Fruit fly (Drosophila melanogaster): ENCODE data around the gene ATPsynCF6L.

Gene ATPsynCF6L

dm6 chr3L:5012033-5012432 is at the start of gene ATPsynCF6L:
Gene ATPsynCF6L, minus strand, starts transcription at chr3L:5012133.
- no peak for TF ChIP-seq insv (optimal IDR thresholded peaks at IDR 0.05)
- TF ChIP-seq psq (optimal IDR thresholded peaks at IDR 0.05) = no peak
- TF ChIP-seq ttk (optimal IDR thresholded peaks at IDR 0.05) = no peak
- no peak for TF ChIP-seq h (optimal IDR thresholded peaks at IDR 0.05)
- TF ChIP-seq Sin3A (optimal IDR thresholded peaks at IDR 0.05) = no peak
- no peak for TF ChIP-seq Myc (optimal IDR thresholded peaks at IDR 0.05)

- no peak for TF ChIP-seq Myc (optimal IDR thresholded peaks at IDR 0.05)
- TF ChIP-seq insv (optimal IDR thresholded peaks at IDR 0.05) = no peak
- TF ChIP-seq psq (optimal IDR thresholded peaks at IDR 0.05) = no peak
- TF ChIP-seq ttk (optimal IDR thresholded peaks at IDR 0.05) = no peak
- TF ChIP-seq Sin3A (optimal IDR thresholded peaks at IDR 0.05) = no peak
- no peak for TF ChIP-seq h (optimal IDR thresholded peaks at IDR 0.05)
Observed at dm6 chr3L:5017521-5017920, 5.6 kb upstream of the ATPsynCF6L start.

DNA sequence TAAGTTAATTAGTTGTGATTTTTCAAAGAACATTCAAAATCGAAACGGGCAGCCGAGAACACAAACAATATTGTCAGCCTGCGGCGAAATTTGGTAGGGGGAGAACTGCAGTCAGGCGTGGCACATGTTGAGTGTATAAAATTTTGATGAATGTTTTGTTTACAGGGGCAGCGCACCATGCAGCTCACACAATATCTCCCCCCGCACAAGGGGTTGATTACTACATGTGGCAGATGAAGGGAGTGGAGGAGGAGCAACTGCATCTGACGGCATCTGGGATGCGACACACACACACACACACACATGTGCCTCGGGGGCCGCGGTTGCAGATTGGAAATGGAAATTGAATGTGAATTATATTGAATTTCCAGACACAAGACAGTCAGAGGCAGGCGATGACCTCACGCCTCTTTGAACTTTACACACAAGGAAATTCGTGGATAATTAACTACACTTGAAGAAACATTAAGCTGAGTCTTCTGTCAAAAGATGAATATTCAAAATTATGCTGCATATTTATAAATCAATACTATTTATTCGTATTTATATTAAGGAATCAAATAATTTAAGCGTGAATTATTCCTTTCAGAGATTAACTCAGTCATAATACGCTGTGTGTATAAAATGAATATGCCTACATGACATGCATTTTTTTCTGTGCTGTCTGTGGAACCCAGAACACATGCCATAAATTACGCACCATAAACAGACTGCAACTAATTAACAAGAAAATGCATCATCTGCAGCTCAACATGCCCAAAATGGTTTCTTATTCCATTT is 12.3 kb downstream of the ATPsynCF6L start:
- TF ChIP-seq Myc (optimal IDR thresholded peaks at IDR 0.05) (no peak), ttk (optimal IDR thresholded peaks at IDR 0.05) (no peak), psq (optimal IDR thresholded peaks at IDR 0.05) (no peak), Sin3A (optimal IDR thresholded peaks at IDR 0.05) (no peak), insv (optimal IDR thresholded peaks at IDR 0.05) (no peak), h (optimal IDR thresholded peaks at IDR 0.05) (no peak)

DNA sequence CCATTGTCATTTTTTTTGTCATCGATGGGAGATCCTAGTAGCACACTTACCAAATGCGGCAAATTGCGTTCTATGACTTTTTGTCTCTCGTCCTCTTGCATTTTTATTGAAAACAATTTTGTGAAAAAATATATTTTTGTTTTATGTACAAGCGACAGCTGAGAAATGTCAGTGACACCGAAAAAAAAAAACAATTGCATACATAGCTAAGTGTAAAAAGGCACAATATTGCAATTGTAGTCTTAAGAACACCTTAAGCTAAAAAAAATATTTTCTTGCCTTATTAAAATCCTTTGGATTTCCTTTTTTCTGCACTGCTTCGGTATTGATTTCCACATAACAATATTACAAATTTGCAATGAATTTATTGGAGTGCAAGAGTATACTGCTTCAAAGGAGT is 15.2 kb downstream of the ATPsynCF6L start, which contains the start of gene t-Grip128:
TSS of gene t-Grip128 (minus strand) at position 101 of the 400 bp plus-strand sequence.
- TF ChIP-seq ttk (optimal IDR thresholded peaks at IDR 0.05) (no peak), Sin3A (optimal IDR thresholded peaks at IDR 0.05) (no peak), insv (optimal IDR thresholded peaks at IDR 0.05) (no peak), psq (optimal IDR thresholded peaks at IDR 0.05) (no peak), h (optimal IDR thresholded peaks at IDR 0.05) (no peak), Myc (optimal IDR thresholded peaks at IDR 0.05) (no peak)

dm6 chr3L:4992126-4992525 is 19.8 kb downstream of the ATPsynCF6L start:
- no peak for TF ChIP-seq insv (optimal IDR thresholded peaks at IDR 0.05)
- no peak for TF ChIP-seq h (optimal IDR thresholded peaks at IDR 0.05)
- TF ChIP-seq ttk (optimal IDR thresholded peaks at IDR 0.05) = no peak
- TF ChIP-seq Myc (optimal IDR thresholded peaks at IDR 0.05) = no peak
- TF ChIP-seq psq (optimal IDR thresholded peaks at IDR 0.05) = no peak
- TF ChIP-seq Sin3A (optimal IDR thresholded peaks at IDR 0.05) = no peak

dm6 chr3L:4980669-4981068 is 31.3 kb downstream of the ATPsynCF6L start, which contains the start of gene CG17030:
Gene CG17030, minus strand, starts transcription at chr3L:4980769.
- TF ChIP-seq psq (optimal IDR thresholded peaks at IDR 0.05) = no peak
- no peak for TF ChIP-seq Myc (optimal IDR thresholded peaks at IDR 0.05)
- TF ChIP-seq insv (optimal IDR thresholded peaks at IDR 0.05) = no peak
- no peak for TF ChIP-seq h (optimal IDR thresholded peaks at IDR 0.05)
- TF ChIP-seq Sin3A (optimal IDR thresholded peaks at IDR 0.05) = no peak
- no peak for TF ChIP-seq ttk (optimal IDR thresholded peaks at IDR 0.05)

DNA sequence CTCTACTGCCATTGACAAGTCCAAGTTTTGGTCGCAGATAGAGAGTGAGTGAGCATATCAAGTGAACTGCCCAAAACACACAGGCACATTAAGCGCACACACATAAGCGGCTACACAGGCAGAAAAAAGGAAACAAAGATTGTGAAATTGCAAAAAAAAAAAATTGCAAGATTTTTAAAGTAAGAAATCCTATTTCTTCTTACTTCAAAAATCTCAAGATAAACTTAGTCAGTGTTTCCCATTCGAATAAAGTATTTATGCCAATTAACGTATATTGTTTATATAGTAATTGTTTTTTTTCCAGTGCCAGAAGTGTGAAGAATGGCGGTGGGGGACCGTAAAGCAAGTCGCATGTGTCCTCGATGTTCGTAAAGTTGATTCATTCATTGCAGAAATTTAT is 33.0 kb downstream of the ATPsynCF6L start:
- TF ChIP-seq h (optimal IDR thresholded peaks at IDR 0.05) (no peak), Myc (optimal IDR thresholded peaks at IDR 0.05) (no peak), ttk (optimal IDR thresholded peaks at IDR 0.05) (no peak), psq (optimal IDR thresholded peaks at IDR 0.05) (no peak), Sin3A (optimal IDR thresholded peaks at IDR 0.05) (no peak)

dm6 chr3L:4978041-4978440 is 33.9 kb downstream of the ATPsynCF6L start:
- TF ChIP-seq Sin3A (optimal IDR thresholded peaks at IDR 0.05) (no peak), Myc (optimal IDR thresholded peaks at IDR 0.05) (no peak), h (optimal IDR thresholded peaks at IDR 0.05) (no peak), psq (optimal IDR thresholded peaks at IDR 0.05) (no peak)

dm6 chr3L:4976059-4976823 is 35.7 kb downstream of the ATPsynCF6L start:
- TF ChIP-seq Sin3A (optimal IDR thresholded peaks at IDR 0.05) (no peak), Myc (optimal IDR thresholded peaks at IDR 0.05) (no peak), h (optimal IDR thresholded peaks at IDR 0.05) (no peak), psq (optimal IDR thresholded peaks at IDR 0.05) (no peak), insv (optimal IDR thresholded peaks at IDR 0.05) (no peak)

DNA sequence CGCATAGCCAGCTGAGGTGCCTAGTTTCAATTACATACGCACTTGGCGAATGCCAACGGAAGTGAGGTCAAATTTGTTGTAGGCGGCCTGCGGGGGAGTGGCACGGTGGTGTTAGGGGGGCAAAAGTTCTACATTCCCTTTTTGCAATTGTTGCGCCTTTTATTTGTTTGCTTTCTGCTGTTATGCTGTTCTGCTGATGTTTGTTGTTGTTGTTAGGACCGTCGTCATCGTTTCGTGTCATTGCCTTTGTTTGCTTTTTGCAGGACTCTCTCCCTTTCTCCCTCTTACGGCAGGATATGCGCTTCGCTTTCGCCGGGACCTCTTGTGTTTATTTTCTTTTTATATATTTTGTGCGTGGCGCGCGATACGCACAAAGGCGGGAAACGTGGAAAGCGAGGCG is 42.6 kb downstream of the ATPsynCF6L start:
- no peak for TF ChIP-seq psq (optimal IDR thresholded peaks at IDR 0.05)

- TF ChIP-seq ttk (optimal IDR thresholded peaks at IDR 0.05) (no peak), psq (optimal IDR thresholded peaks at IDR 0.05) (no peak), h (optimal IDR thresholded peaks at IDR 0.05) (no peak), insv (optimal IDR thresholded peaks at IDR 0.05) (no peak), Myc (optimal IDR thresholded peaks at IDR 0.05) (no peak), Sin3A (optimal IDR thresholded peaks at IDR 0.05) (no peak)
Observed at dm6 chr3L:4966749-4967148, 45.2 kb downstream of the ATPsynCF6L start.
